Fruit fly (Drosophila melanogaster) S2 (cell line): ENCODE measurements around the gene tgy.

Experiments used
- CG8478 ChIP-seq: fragments of >200 bp; optimal IDR thresholded peaks from 2 replicates; lab custom pipeline; 2018
- CTCF ChIP-seq, 2 experiments: fragments of >200 bp; optimal IDR thresholded peaks; 2 replicates each; lab custom pipeline; 2018

DNA sequence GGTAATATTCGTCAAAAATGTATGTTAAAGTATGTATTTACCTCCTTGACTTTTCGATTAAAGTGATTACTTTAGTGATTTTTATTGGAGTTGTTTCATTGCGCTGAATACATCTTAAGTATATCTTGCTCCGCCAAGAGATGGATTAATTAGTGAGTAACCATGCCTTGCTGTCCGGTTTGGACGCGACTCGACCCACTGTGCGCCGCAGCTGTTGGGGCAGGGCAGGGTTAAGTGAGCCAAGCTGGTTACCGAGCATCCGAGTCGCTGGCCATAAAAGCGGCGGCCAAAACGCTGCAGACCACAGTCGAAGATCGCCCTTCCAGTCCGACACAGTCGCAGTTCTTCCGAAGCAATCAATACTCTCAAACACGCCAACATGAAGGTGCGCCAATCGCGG, 45.8 kb downstream of the tgy start, which contains the start of gene CG14191:
- TF ChIP-seq CTCF (optimal IDR thresholded peaks at IDR 0.05; lab: Kevin White, UChicago) (no peak), CG8478 (no peak)
